Worm (Caenorhabditis elegans) whole organism, L4 larva: Measurements from ENCODE around the gene oig-5.
A peak's percentile ranks its signal among the peaks of the same experiment; 100 is the strongest.
"Not testable (repeated sequence)": the region's sequence is repeated elsewhere in the genome, so short reads cannot be mapped to it uniquely, and the experiment has no call there.

Experiments used
- F26F4.8 ChIP-seq: fragments of 200-800 bp; sonication (Bioruptor generic); conservative IDR thresholded peaks from 2 replicates; pipeline ENCODE4 v1.3.6; 2022; ENCODE audit warnings: missing genetic modification characterization, missing compliant biosample characterization
- F49E8.2 ChIP-seq: sonication (generic microtip); optimal IDR thresholded peaks from 2 replicates; lab custom pipeline; 2016; ENCODE audit warnings: missing compliant biosample characterization, mild to moderate bottlenecking, missing genetic modification characterization, borderline replicate concordance
- T26A8.4 ChIP-seq: fragments of 200-800 bp; sonication (Bioruptor generic); IDR thresholded peaks from 2 replicates; pipeline ENCODE4 v1.3.6; 2022; ENCODE audit warnings: missing genetic modification characterization, missing compliant biosample characterization
- Y105C5A.15 ChIP-seq: fragments of 200-800 bp; sonication (Bioruptor generic); IDR thresholded peaks from 2 replicates; pipeline ENCODE4 v1.3.6; 2022; ENCODE audit warnings: missing genetic modification characterization, missing compliant biosample characterization
- Y75B8A.6 ChIP-seq: fragments of 200-800 bp; sonication (Bioruptor generic); IDR thresholded peaks from 2 replicates; pipeline ENCODE4 v1.3.6; 2022; ENCODE audit warnings: missing genetic modification reagents, missing genetic modification characterization, missing compliant biosample characterization
- aha-1 ChIP-seq: fragments of 150-350 bp; peaks from one replicate; lab custom pipeline; 2014; ENCODE audit warnings: missing biosample characterization, missing genetic modification characterization
- attf-4 ChIP-seq: sonication (generic microtip); optimal IDR thresholded peaks from 3 replicates; lab custom pipeline; 2017; ENCODE audit warnings: missing biosample characterization, missing genetic modification characterization
- ceh-20 ChIP-seq: fragments of 200-800 bp; sonication (Bioruptor generic); IDR thresholded peaks from 2 replicates; pipeline ENCODE4 v1.3.6; 2022; ENCODE audit warnings: missing genetic modification reagents, missing genetic modification characterization, missing compliant biosample characterization
- daf-8 ChIP-seq: fragments of 200-800 bp; sonication (Bioruptor generic); IDR thresholded peaks from 2 replicates; pipeline ENCODE4 v1.3.6; 2022; ENCODE audit warnings: missing genetic modification characterization, missing compliant biosample characterization
- duxl-1 ChIP-seq: sonication (generic microtip); optimal IDR thresholded peaks from 2 replicates; lab custom pipeline; 2016; ENCODE audit warnings: mild to moderate bottlenecking, missing genetic modification characterization, moderate library complexity, missing compliant biosample characterization; ENCODE audit not compliant: poor library complexity
- dve-1 ChIP-seq: sonication (generic microtip); optimal IDR thresholded peaks from 2 replicates; lab custom pipeline; 2017; ENCODE audit warnings: antibody characterized with exemption, mild to moderate bottlenecking, missing genetic modification characterization, missing compliant biosample characterization; ENCODE audit not compliant: insufficient read depth
- fkh-10 ChIP-seq: fragments of 150-350 bp; optimal IDR thresholded peaks from 2 replicates; lab custom pipeline; 2014; ENCODE audit warnings: missing biosample characterization, missing genetic modification reagents, missing genetic modification characterization
- fos-1 ChIP-seq: fragments of 150-350 bp; optimal IDR thresholded peaks from 2 replicates; lab custom pipeline; 2014; ENCODE audit warnings: missing biosample characterization, missing genetic modification characterization
- hlh-30 ChIP-seq: sonication (generic microtip); optimal IDR thresholded peaks from 2 replicates; lab custom pipeline; 2017; ENCODE audit warnings: antibody characterized with exemption, mild to moderate bottlenecking, missing genetic modification characterization, missing compliant biosample characterization; ENCODE audit not compliant: insufficient read depth
- lir-3 ChIP-seq: sonication (generic microtip); optimal IDR thresholded peaks from 2 replicates; lab custom pipeline; 2016; ENCODE audit warnings: mild to moderate bottlenecking, missing genetic modification characterization, missing compliant biosample characterization
- madf-9 ChIP-seq: fragments of 200-800 bp; sonication (Bioruptor generic); conservative IDR thresholded peaks from 2 replicates; pipeline ENCODE4 v1.3.6; 2022; ENCODE audit warnings: missing genetic modification reagents, missing genetic modification characterization, missing compliant biosample characterization
- nhr-102 ChIP-seq: sonication (generic microtip); optimal IDR thresholded peaks from 2 replicates; lab custom pipeline; 2016; ENCODE audit warnings: mild to moderate bottlenecking, missing genetic modification characterization, moderate library complexity, missing compliant biosample characterization
- nhr-111 ChIP-seq: fragments of 200-800 bp; sonication (Bioruptor generic); optimal IDR thresholded peaks from 2 replicates; lab custom pipeline; 2018; ENCODE audit warnings: mild to moderate bottlenecking, missing genetic modification characterization, missing compliant biosample characterization
- nhr-42 ChIP-seq: fragments of 200-800 bp; sonication (Bioruptor generic); IDR thresholded peaks from 2 replicates; pipeline ENCODE4 v1.3.6; 2022; ENCODE audit warnings: missing genetic modification characterization, missing compliant biosample characterization
- php-3 ChIP-seq: fragments of 200-800 bp; sonication (Bioruptor generic); IDR thresholded peaks from 2 replicates; pipeline ENCODE4 v1.3.6; 2022; ENCODE audit warnings: missing genetic modification reagents, missing genetic modification characterization, missing compliant biosample characterization
- saeg-2 ChIP-seq: fragments of 200-800 bp; sonication (Bioruptor generic); IDR thresholded peaks from 2 replicates; pipeline ENCODE4 v1.3.6; 2022; ENCODE audit warnings: missing genetic modification reagents, missing genetic modification characterization, missing compliant biosample characterization
- set-16 ChIP-seq: fragments of 200-800 bp; sonication (Bioruptor generic); IDR thresholded peaks from 2 replicates; pipeline ENCODE4 v1.3.6; 2022; ENCODE audit warnings: missing genetic modification reagents, missing genetic modification characterization, missing compliant biosample characterization
- snpc-1.2 ChIP-seq: fragments of 200-800 bp; sonication (Bioruptor generic); IDR thresholded peaks from 2 replicates; pipeline ENCODE4 v1.3.6; 2022; ENCODE audit warnings: missing genetic modification reagents, missing genetic modification characterization, missing compliant biosample characterization
- snpc-4 ChIP-seq: fragments of 150-350 bp; optimal IDR thresholded peaks from 2 replicates; lab custom pipeline; 2014; ENCODE audit warnings: missing biosample characterization, missing genetic modification characterization
- spr-1 ChIP-seq: sonication (generic microtip); optimal IDR thresholded peaks from 2 replicates; lab custom pipeline; 2016; ENCODE audit warnings: mild to moderate bottlenecking, missing genetic modification characterization, missing compliant biosample characterization
- vab-7 ChIP-seq: fragments of 200-800 bp; sonication (Bioruptor generic); IDR thresholded peaks from 2 replicates; pipeline ENCODE4 v1.3.6; 2022; ENCODE audit warnings: missing genetic modification reagents, missing genetic modification characterization, missing compliant biosample characterization

Gene oig-5

ce11 chrIV:14773280-14774071 lies 33.5 kb upstream of the oig-5 start, which contains the start of gene Y57G11C.36:
TSS of gene Y57G11C.36 (minus strand) at chrIV:14773781.
- TF ChIP-seq set-16 (GFP tag; lab: Robert Waterston, UW) = peak; percentile 79
- TF ChIP-seq hlh-30 (tag; lab: Kevin White, UChicago) = no peak
- TF ChIP-seq snpc-1.2 = 0 out of 2 replicates have a peak, but pooled peaks have one; percentile 26

ce11 chrIV:14774454-14774853 lies 32.5 kb upstream of the oig-5 start, which contains the start of gene Y57G11C.51:
TSS of gene Y57G11C.51 (minus strand) at chrIV:14774554.
- TF ChIP-seq duxl-1; fkh-10 (GFP tag; lab: Kevin White, UChicago); lir-3 (tag; lab: Kevin White, UChicago): not testable (repeated sequence)

DNA sequence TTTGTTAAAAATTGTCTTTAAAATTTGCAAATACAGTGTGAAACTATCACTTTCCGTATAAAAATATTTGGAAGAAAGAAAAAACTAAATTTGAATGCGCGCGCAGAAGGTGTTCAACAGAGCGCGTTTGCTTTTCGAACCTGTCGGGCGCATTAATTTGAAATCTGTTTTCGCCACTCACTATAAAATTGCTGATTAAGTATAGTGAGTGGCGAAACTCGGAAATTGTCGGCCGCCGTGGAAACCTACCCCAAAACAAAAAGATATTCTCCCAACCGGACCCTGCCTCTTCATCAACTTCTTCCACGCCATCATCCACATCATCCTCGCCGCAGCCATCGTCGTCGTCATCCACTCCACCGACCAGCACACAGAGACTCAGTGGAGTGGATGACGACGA lies 26.4 kb upstream of the oig-5 start:
- peak; percentile 66 for TF ChIP-seq F49E8.2 (tag; lab: Kevin White, UChicago)

ce11 chrIV:14781537-14781936 lies 25.5 kb upstream of the oig-5 start, which contains the start of gene Y57G11C.8:
TSS of gene Y57G11C.8 (plus strand) at chrIV:14781837.
- TF ChIP-seq attf-4 (tag; lab: Kevin White, UChicago) (no peak), snpc-1.2 (no peak), F49E8.2 (tag; lab: Kevin White, UChicago) (no peak), Y105C5A.15 (GFP tag; lab: Robert Waterston, UW) (no peak), daf-8 (GFP tag; lab: Robert Waterston, UW) (no peak), nhr-102 (tag; lab: Kevin White, UChicago) (no peak), ceh-20 (GFP tag; lab: Robert Waterston, UW) (no peak), saeg-2 (no peak), Y75B8A.6 (GFP tag; lab: Robert Waterston, UW) (no peak), nhr-111 (GFP tag; lab: Kevin White, UChicago) (no peak), php-3 (GFP tag; lab: Robert Waterston, UW) (no peak), fos-1 (tag; lab: Kevin White, UChicago) (no peak), nhr-42 (GFP tag; lab: Robert Waterston, UW) (no peak), snpc-4 (no peak), duxl-1 (no peak), vab-7 (no peak), T26A8.4 (no peak)

ce11 chrIV:14782211-14782610 lies 24.8 kb upstream of the oig-5 start, which contains the start of gene Y57G11C.1130:
TSS of gene Y57G11C.1130 (plus strand) at chrIV:14782511.
- TF ChIP-seq dve-1 (tag; lab: Kevin White, UChicago) = no peak
- no peak for TF ChIP-seq nhr-102 (tag; lab: Kevin White, UChicago)
- TF ChIP-seq F26F4.8 (GFP tag; lab: Robert Waterston, UW) = no peak
- TF ChIP-seq, all 104 proteins: peak for 0

ce11 chrIV:14784481-14784880 lies 22.5 kb upstream of the oig-5 start, which contains the start of gene nlp-56:
TSS of gene nlp-56 (minus strand) at chrIV:14784737.
- TF ChIP-seq aha-1 (tag; lab: Kevin White, UChicago) (peak; percentile 93), madf-9 (GFP tag; lab: Robert Waterston, UW) (no peak), spr-1 (tag; lab: Kevin White, UChicago) (no peak)
